Fruit fly (Drosophila melanogaster) whole organism, embryonic: Measurements from ENCODE around the gene CG17549.

Experiments used
- ATbp ChIP-seq: fragments of 200-800 bp; sonication (Bioruptor generic); optimal IDR thresholded peaks from 2 replicates; lab custom pipeline; 2017; ENCODE audit warnings: missing biosample characterization, mild to moderate bottlenecking, missing genetic modification characterization, missing genetic modification reagents
- Aef1 ChIP-seq: fragments of 200-800 bp; sonication (Bioruptor generic); IDR thresholded peaks from 3 replicates; pipeline ENCODE4 v1.3.6; 2022; ENCODE audit warnings: missing biosample characterization, missing genetic modification characterization
- CG11456 ChIP-seq: fragments of 200-800 bp; sonication (Bioruptor generic); IDR thresholded peaks from 3 replicates; pipeline ENCODE4 v1.3.6; 2022; ENCODE audit warnings: missing biosample characterization, missing genetic modification characterization
- CG12219 ChIP-seq: fragments of 200-800 bp; sonication (Bioruptor generic); optimal IDR thresholded peaks from 3 replicates; lab custom pipeline; 2018; ENCODE audit warnings: missing biosample characterization, mild to moderate bottlenecking, missing genetic modification characterization
- CG12744 ChIP-seq: fragments of 200-800 bp; sonication (Bioruptor generic); optimal IDR thresholded peaks from 2 replicates; lab custom pipeline; 2016; ENCODE audit warnings: missing biosample characterization, missing genetic modification characterization
- CG13424 ChIP-seq: fragments of 200-800 bp; sonication (Bioruptor generic); optimal IDR thresholded peaks from 2 replicates; lab custom pipeline; 2019; ENCODE audit warnings: missing biosample characterization, mild to moderate bottlenecking, missing genetic modification characterization, moderate library complexity
- CG13624 ChIP-seq: fragments of 200-800 bp; sonication (Bioruptor generic); optimal IDR thresholded peaks from 2 replicates; lab custom pipeline; 2016; ENCODE audit warnings: missing biosample characterization, missing genetic modification characterization
- CG1602 ChIP-seq: fragments of 200-800 bp; sonication (Bioruptor generic); optimal IDR thresholded peaks from 3 replicates; lab custom pipeline; 2016; ENCODE audit warnings: missing biosample characterization, missing genetic modification characterization
- CG17385 ChIP-seq: fragments of 200-800 bp; sonication (Bioruptor generic); optimal IDR thresholded peaks from 3 replicates; lab custom pipeline; 2018; ENCODE audit warnings: missing biosample characterization, mild to moderate bottlenecking, missing genetic modification characterization
- CG1792 ChIP-seq: fragments of 200-800 bp; sonication (Bioruptor generic); optimal IDR thresholded peaks from 2 replicates; lab custom pipeline; 2016; ENCODE audit warnings: missing biosample characterization, missing genetic modification characterization
- CG3163 ChIP-seq: fragments of 200-800 bp; sonication (Bioruptor generic); optimal IDR thresholded peaks from 3 replicates; lab custom pipeline; 2016; ENCODE audit warnings: missing biosample characterization, missing genetic modification characterization
- CG32772 ChIP-seq: fragments of 200-800 bp; sonication (Bioruptor generic); IDR thresholded peaks from 2 replicates; pipeline ENCODE4 v1.3.6; 2022; ENCODE audit warnings: missing biosample characterization, missing genetic modification characterization
- CG34376 ChIP-seq: fragments of 200-800 bp; sonication (Bioruptor generic); optimal IDR thresholded peaks from 2 replicates; lab custom pipeline; 2018; ENCODE audit warnings: missing biosample characterization, mild to moderate bottlenecking, missing genetic modification characterization
- CG3726 ChIP-seq: fragments of 200-800 bp; sonication (Bioruptor generic); IDR thresholded peaks from 3 replicates; pipeline ENCODE4, ENCODE4 v1.3.6; 2022; ENCODE audit warnings: missing biosample characterization, missing genetic modification characterization
- CG4617 ChIP-seq: fragments of 200-800 bp; sonication (Bioruptor generic); optimal IDR thresholded peaks from 3 replicates; lab custom pipeline; 2016; ENCODE audit warnings: missing biosample characterization, missing genetic modification characterization, borderline replicate concordance
- CG6254 ChIP-seq: fragments of 200-800 bp; sonication (Bioruptor generic); optimal IDR thresholded peaks from 3 replicates; lab custom pipeline; 2017; ENCODE audit warnings: mild to moderate bottlenecking, missing biosample characterization, missing genetic modification reagents, missing genetic modification characterization
- CG6791 ChIP-seq: fragments of 200-800 bp; sonication (Bioruptor generic); IDR thresholded peaks from 3 replicates; pipeline ENCODE4 v1.3.6; 2022; ENCODE audit warnings: missing biosample characterization, missing genetic modification characterization; ENCODE audit not compliant: partially characterized antibody
- CG8089 ChIP-seq: fragments of 200-800 bp; sonication (Bioruptor generic); optimal IDR thresholded peaks from 3 replicates; lab custom pipeline; 2016; ENCODE audit warnings: missing biosample characterization, missing genetic modification characterization
- CG8290 ChIP-seq, 3 experiments: fragments of 200-800 bp; sonication (Bioruptor generic); optimal IDR thresholded peaks; 2 replicates each; lab custom pipeline; 2016 to 2019; ENCODE audit warnings: missing biosample characterization in 3 of 3, missing genetic modification characterization in 3 of 3, mild to moderate bottlenecking in 2 of 3, moderate library complexity in 1 of 3
- CG8478 ChIP-seq: fragments of >200 bp; optimal IDR thresholded peaks from 2 replicates; lab custom pipeline; 2018
- CkIIα-i1 ChIP-seq: fragments of 200-800 bp; sonication (Bioruptor generic); IDR thresholded peaks from 2 replicates; pipeline ENCODE4 v1.3.6; 2022; ENCODE audit warnings: missing biosample characterization, missing genetic modification characterization
- Dll ChIP-seq: fragments of 200-800 bp; sonication (Bioruptor generic); IDR thresholded peaks from 4 replicates; pipeline ENCODE4 v1.3.6; 2022; ENCODE audit warnings: missing biosample characterization, missing genetic modification characterization; ENCODE audit not compliant: partially characterized antibody
- Dref ChIP-seq: fragments of 200-800 bp; sonication (Bioruptor generic); IDR thresholded peaks from 2 replicates; pipeline ENCODE4 v1.3.6; 2022; ENCODE audit warnings: missing biosample characterization, missing genetic modification characterization
- Fer1 ChIP-seq: fragments of 200-800 bp; sonication (Bioruptor generic); optimal IDR thresholded peaks from 2 replicates; lab custom pipeline; 2017; ENCODE audit warnings: missing biosample characterization, mild to moderate bottlenecking, missing genetic modification characterization
- H2.0 ChIP-seq: fragments of 200-800 bp; sonication (Bioruptor generic); IDR thresholded peaks from 2 replicates; pipeline ENCODE4 v1.3.6; 2022; ENCODE audit warnings: missing biosample characterization, missing genetic modification characterization
- Hr78 ChIP-seq, 2 experiments: fragments of 200-800 bp in 1 of 2; fragments of >200 bp in 1 of 2; sonication (Bioruptor generic) in 1 of 2; optimal IDR thresholded peaks; 2 replicates each; lab custom pipeline; 2017 to 2019; ENCODE audit warnings: missing biosample characterization in 2 of 2, missing genetic modification characterization in 2 of 2, mild to moderate bottlenecking in 1 of 2, moderate library complexity in 1 of 2
- Max ChIP-seq: fragments of 200-800 bp; sonication (Bioruptor generic); optimal IDR thresholded peaks from 2 replicates; lab custom pipeline; 2016; ENCODE audit warnings: missing biosample characterization, mild to moderate bottlenecking, missing genetic modification characterization
- Pdp1 ChIP-seq, 2 experiments: fragments of 200-800 bp; sonication (Bioruptor generic); optimal IDR thresholded peaks; 3 replicates each; lab custom pipeline; 2016; ENCODE audit warnings: missing biosample characterization in 2 of 2, missing genetic modification characterization in 2 of 2, mild to moderate bottlenecking in 1 of 2, moderate library complexity in 1 of 2
- Rx ChIP-seq: fragments of 200-800 bp; sonication (Bioruptor generic); IDR thresholded peaks from 2 replicates; pipeline ENCODE4 v1.3.6; 2022; ENCODE audit warnings: missing biosample characterization, missing genetic modification characterization
- Scr ChIP-seq: fragments of 200-800 bp; sonication (Bioruptor generic); IDR thresholded peaks from 2 replicates; pipeline ENCODE4 v1.3.6; 2022; ENCODE audit warnings: missing biosample characterization, missing genetic modification characterization; ENCODE audit not compliant: partially characterized antibody
- Sox100B ChIP-seq: fragments of 200-800 bp; sonication (Bioruptor generic); optimal IDR thresholded peaks from 3 replicates; lab custom pipeline; 2018; ENCODE audit warnings: missing biosample characterization, mild to moderate bottlenecking, missing genetic modification characterization
- Sox102F ChIP-seq: fragments of 200-800 bp; sonication (Bioruptor generic); optimal IDR thresholded peaks from 2 replicates; lab custom pipeline; 2018; ENCODE audit warnings: missing biosample characterization, mild to moderate bottlenecking, missing genetic modification characterization, moderate library complexity
- YL-1 ChIP-seq: fragments of 200-800 bp; sonication (Bioruptor generic); optimal IDR thresholded peaks from 3 replicates; lab custom pipeline; 2017; ENCODE audit warnings: missing biosample characterization, mild to moderate bottlenecking, missing genetic modification characterization
- abd-A ChIP-seq: fragments of 200-800 bp; sonication (Bioruptor generic); optimal IDR thresholded peaks from 3 replicates; lab custom pipeline; 2019; ENCODE audit warnings: missing biosample characterization, mild to moderate bottlenecking, missing genetic modification characterization, moderate library complexity
- ara ChIP-seq: fragments of 200-800 bp; sonication (Bioruptor generic); IDR thresholded peaks from 2 replicates; pipeline ENCODE4 v1.3.6; 2022; ENCODE audit warnings: missing biosample characterization, missing genetic modification characterization
- az2 ChIP-seq: fragments of 200-800 bp; sonication (Bioruptor generic); optimal IDR thresholded peaks from 3 replicates; lab custom pipeline; 2016; ENCODE audit warnings: missing biosample characterization, missing genetic modification characterization
- crp ChIP-seq, 2 experiments: fragments of 200-800 bp; sonication (Bioruptor generic); optimal IDR thresholded peaks; 2 replicates in 1 of 2; 3 replicates in 1 of 2; lab custom pipeline; 2017; ENCODE audit warnings: missing biosample characterization in 2 of 2, missing genetic modification characterization in 2 of 2, mild to moderate bottlenecking in 1 of 2, moderate library complexity in 1 of 2
- dm ChIP-seq: fragments of 200-800 bp; sonication (Bioruptor generic); optimal IDR thresholded peaks from 3 replicates; lab custom pipeline; 2016; ENCODE audit warnings: missing biosample characterization, missing genetic modification characterization
- dysf ChIP-seq: fragments of 200-800 bp; sonication (Bioruptor generic); IDR thresholded peaks from 3 replicates; pipeline ENCODE4 v1.3.6; 2022; ENCODE audit warnings: missing biosample characterization, missing genetic modification characterization
- fru ChIP-seq: fragments of >200 bp; optimal IDR thresholded peaks from 2 replicates; lab custom pipeline; 2017
- gfzf ChIP-seq: fragments of 200-800 bp; sonication (Bioruptor generic); optimal IDR thresholded peaks from 2 replicates; lab custom pipeline; 2016; ENCODE audit warnings: missing biosample characterization, mild to moderate bottlenecking, missing genetic modification characterization, moderate library complexity
- ken ChIP-seq: fragments of 200-800 bp; sonication (Bioruptor generic); IDR thresholded peaks from 3 replicates; pipeline ENCODE4 v1.3.6; 2022; ENCODE audit warnings: missing biosample characterization, missing genetic modification characterization
- pb ChIP-seq: fragments of 200-800 bp; sonication (Bioruptor generic); optimal IDR thresholded peaks from 3 replicates; lab custom pipeline; 2016; ENCODE audit warnings: missing biosample characterization, missing genetic modification characterization
- ro ChIP-seq: fragments of 200-800 bp; sonication (Bioruptor generic); IDR thresholded peaks from 2 replicates; pipeline ENCODE4 v1.3.6; 2022; ENCODE audit warnings: missing biosample characterization, missing genetic modification characterization
- sisA ChIP-seq: fragments of 200-800 bp; sonication (Bioruptor generic); IDR thresholded peaks from 2 replicates; pipeline ENCODE4 v1.3.6; 2022; ENCODE audit warnings: missing biosample characterization, missing genetic modification characterization
- slbo ChIP-seq: fragments of 200-800 bp; sonication (Bioruptor generic); IDR thresholded peaks from 2 replicates; pipeline ENCODE4 v1.3.6; 2022; ENCODE audit warnings: missing biosample characterization, missing genetic modification characterization
- tio ChIP-seq: fragments of 200-800 bp; sonication (Bioruptor generic); optimal IDR thresholded peaks from 2 replicates; lab custom pipeline; 2017; ENCODE audit warnings: missing biosample characterization, missing genetic modification characterization, inconsistent platforms
- ttk ChIP-seq: fragments of 200-800 bp; sonication (Bioruptor generic); IDR thresholded peaks from 2 replicates; pipeline ENCODE4 v2.1.2; 2022; ENCODE audit warnings: missing biosample characterization, missing genetic modification characterization
- wor ChIP-seq: fragments of 200-800 bp; sonication (Bioruptor generic); IDR thresholded peaks from 2 replicates; pipeline ENCODE4 v1.3.6; 2022; ENCODE audit warnings: missing biosample characterization, missing genetic modification characterization
- zfh2 ChIP-seq: fragments of 200-800 bp; sonication (Bioruptor generic); optimal IDR thresholded peaks from 2 replicates; lab custom pipeline; 2016; ENCODE audit warnings: missing biosample characterization, missing genetic modification characterization

The CG17549 gene

dm6 chr2L:19425765-19426329 lies 36.0 kb upstream of the CG17549 start (continued):
- TF ChIP-seq fru (lab: Kevin White, UChicago) (no peak), wor (GFP tag; lab: Robert Waterston, UW) (no peak), tio (GFP tag; lab: Kevin White, UChicago) (peak; percentile 77), ara (GFP tag; lab: Robert Waterston, UW) (peak; percentile 70), YL-1 (GFP tag; lab: Kevin White, UChicago) (peak; percentile 31), CG12744 (no peak), Dref (GFP tag; lab: Robert Waterston, UW) (no peak), ttk (GFP tag; lab: Robert Waterston, UW) (peak; percentile 38; the same call in 1 of the 2 replicates), CG32772 (GFP tag; lab: Robert Waterston, UW) (peak; percentile 50), CG8290 (GFP tag; optimal IDR thresholded peaks at IDR 0.05; lab: Kevin White, UChicago) (peak; percentile 63), CG8290 (tag; optimal IDR thresholded peaks at IDR 0.05; lab: Kevin White, UChicago) (peak in 1 of 2 experiments; percentile 66), zfh2 (GFP tag; lab: Kevin White, UChicago) (peak; percentile 40), CG13624 (peak; percentile 64), CG6254 (GFP tag; lab: Kevin White, UChicago) (peak; percentile 71), CG1602 (GFP tag; lab: Kevin White, UChicago) (peak; percentile 48), CG12219 (GFP tag; lab: Kevin White, UChicago) (peak; percentile 47), CG34376 (GFP tag; lab: Kevin White, UChicago) (no peak), Fer1 (GFP tag; lab: Kevin White, UChicago) (peak; percentile 55), Scr (GFP tag; lab: Robert Waterston, UW) (no peak), crp (GFP tag; optimal IDR thresholded peaks at IDR 0.05; lab: Kevin White, UChicago) (no peak), ken (GFP tag; lab: Robert Waterston, UW) (peak; percentile 51; the same call in 1 of the 3 replicates), Sox102F (GFP tag; lab: Kevin White, UChicago) (peak; percentile 76), CG1792 (GFP tag; lab: Kevin White, UChicago) (no peak), CG4617 (GFP tag; lab: Kevin White, UChicago) (peak; percentile 9), Aef1 (GFP tag; lab: Robert Waterston, UW) (peak; percentile 66), CG17385 (GFP tag; lab: Kevin White, UChicago) (peak; percentile 62), Dll (GFP tag; lab: Robert Waterston, UW) (no peak), dm (no peak), abd-A (tag; lab: Kevin White, UChicago) (no peak), H2.0 (GFP tag; lab: Robert Waterston, UW) (peak; percentile 71), az2 (GFP tag; lab: Kevin White, UChicago) (peak; percentile 72), CkIIα-i1 (GFP tag; lab: Robert Waterston, UW) (no peak), sisA (GFP tag; lab: Robert Waterston, UW) (peak; percentile 68), ro (no peak), pb (GFP tag; lab: Kevin White, UChicago) (peak; percentile 59), Sox100B (GFP tag; lab: Kevin White, UChicago) (peak; percentile 55), CG8478 (lab: Kevin White, UChicago) (no peak), Hr78 (GFP tag; optimal IDR thresholded peaks at IDR 0.05; lab: Kevin White, UChicago) (peak in 1 of 2 experiments; percentile 66), CG11456 (GFP tag; lab: Robert Waterston, UW) (peak; percentile 70; the same call in 2 of the 3 replicates), CG3726 (peak; percentile 71; the same call in 1 of the 3 replicates), slbo (peak; percentile 85), CG13424 (tag; lab: Kevin White, UChicago) (peak; percentile 74), CG8089 (GFP tag; lab: Kevin White, UChicago) (peak; percentile 37), Max (GFP tag; lab: Kevin White, UChicago) (peak; percentile 56), Pdp1 (GFP tag; optimal IDR thresholded peaks at IDR 0.05; lab: Kevin White, UChicago) (peak; percentile 57 to 61), ATbp (GFP tag; lab: Kevin White, UChicago) (peak; percentile 60), dysf (GFP tag; lab: Robert Waterston, UW) (peak; percentile 82), CG6791 (GFP tag; lab: Robert Waterston, UW) (peak; percentile 19; the same call in 1 of the 3 replicates), CG3163 (GFP tag; lab: Kevin White, UChicago) (no peak), Rx (GFP tag; lab: Robert Waterston, UW) (peak; percentile 55), gfzf (GFP tag; lab: Kevin White, UChicago) (no peak)
